Worm (Caenorhabditis elegans): ENCODE measurements around the gene aptf-4.

The aptf-4 gene

DNA sequence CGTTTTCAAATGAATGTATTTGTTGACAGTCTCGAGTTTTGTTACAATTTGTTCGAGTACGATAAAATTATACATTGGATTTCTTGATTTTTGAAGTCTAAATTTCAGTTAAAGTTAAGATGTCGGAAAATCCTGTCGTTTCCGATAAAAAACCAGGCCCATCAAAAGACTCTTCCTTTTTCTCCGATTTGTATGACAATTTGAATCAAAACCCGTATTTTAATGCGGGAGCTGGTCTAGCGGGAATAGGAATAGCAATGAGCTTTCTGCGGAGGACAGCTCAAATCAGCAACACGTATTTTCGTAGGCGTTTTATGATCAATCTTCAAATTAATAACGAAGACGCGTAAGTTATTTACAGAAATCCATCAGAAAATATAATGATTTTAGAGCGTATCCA, 19.8 kb upstream of the aptf-4 start, which contains the start of gene bcs-1:
Gene bcs-1, plus strand, starts transcription at position 109 of the 400 bp plus-strand sequence.
- TF ChIP-seq him-1 (tag; optimal IDR thresholded peaks at IDR 0.05): no peak
- TF ChIP-seq dao-5 (tag; optimal IDR thresholded peaks at IDR 0.05): no peak
- TF ChIP-seq W03F9.2 (tag; optimal IDR thresholded peaks at IDR 0.05): no peak

- no peak for TF ChIP-seq dao-5 (tag; optimal IDR thresholded peaks at IDR 0.05)
- no peak for TF ChIP-seq him-1 (tag; optimal IDR thresholded peaks at IDR 0.05)
- TF ChIP-seq W03F9.2 (tag; optimal IDR thresholded peaks at IDR 0.05): no peak
These were observed 17.7 kb upstream of the aptf-4 start, which contains the start of gene F54C9.7 for ce11 chrII:8573044-8573443. Gene F54C9.7, plus strand, starts transcription at chrII:8573344.

DNA sequence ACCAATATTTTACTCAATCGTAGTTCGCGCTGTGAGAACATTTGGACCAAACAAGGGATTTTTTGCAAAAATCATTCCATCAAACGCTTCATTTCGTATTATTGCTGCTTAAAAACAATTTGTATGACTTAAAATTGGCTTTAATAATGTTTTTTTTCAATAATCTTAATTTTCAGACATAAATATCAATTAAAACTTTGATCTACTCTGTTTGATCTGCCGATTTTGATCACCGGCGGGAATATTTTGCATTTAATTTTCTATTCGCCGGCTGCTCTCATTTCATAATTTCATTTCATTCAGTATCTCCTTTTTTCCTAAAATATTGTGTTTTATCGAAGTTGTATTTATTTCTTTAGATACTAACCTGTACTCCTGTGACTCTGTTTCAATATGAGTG, 15.6 kb upstream of the aptf-4 start, which contains the start of gene puf-5:
Gene puf-5, plus strand, starts transcription at position 358 of the 400 bp plus-strand sequence.
- TF ChIP-seq him-1 (tag; optimal IDR thresholded peaks at IDR 0.05) (no peak), W03F9.2 (tag; optimal IDR thresholded peaks at IDR 0.05) (no peak), dao-5 (tag; optimal IDR thresholded peaks at IDR 0.05) (no peak)

ce11 chrII:8577509-8578099, 13.2 kb upstream of the aptf-4 start, which contains the start of gene F54C9.9:
Gene F54C9.9, plus strand, starts transcription at chrII:8578049.
- TF ChIP-seq him-1 (tag; optimal IDR thresholded peaks at IDR 0.05) (no peak), W03F9.2 (tag; optimal IDR thresholded peaks at IDR 0.05) (no peak), dao-5 (tag; optimal IDR thresholded peaks at IDR 0.05) (no peak)

DNA sequence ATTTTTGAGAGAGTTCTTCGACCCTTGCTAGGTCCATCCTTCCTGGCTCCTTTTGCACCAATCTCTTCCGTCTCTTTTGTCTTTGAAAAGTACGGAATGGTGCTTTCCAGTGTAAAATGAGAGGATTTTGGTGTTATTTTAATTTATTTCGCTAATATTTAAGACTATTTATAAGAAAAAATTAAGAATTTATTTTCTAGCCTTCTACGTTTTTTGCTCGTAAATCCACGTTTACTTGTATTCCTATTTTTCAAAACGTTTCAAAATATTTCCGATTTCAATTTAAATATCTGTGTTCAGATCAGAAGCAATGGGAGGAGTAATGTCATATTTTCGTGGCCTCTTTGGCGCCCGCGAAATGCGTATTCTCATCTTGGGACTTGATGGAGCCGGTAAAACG, 9.1 kb upstream of the aptf-4 start, which contains the start of gene arl-1:
Gene arl-1, plus strand, starts transcription at position 301 of the 400 bp plus-strand sequence.
- TF ChIP-seq dao-5 (tag; optimal IDR thresholded peaks at IDR 0.05) (no peak), him-1 (tag; optimal IDR thresholded peaks at IDR 0.05) (no peak), W03F9.2 (tag; optimal IDR thresholded peaks at IDR 0.05) (no peak)

ce11 chrII:8583035-8583434, 7.7 kb upstream of the aptf-4 start:
- TF ChIP-seq him-1 (tag; optimal IDR thresholded peaks at IDR 0.05) (no peak), W03F9.2 (tag; optimal IDR thresholded peaks at IDR 0.05) (no peak), dao-5 (tag; optimal IDR thresholded peaks at IDR 0.05) (no peak)

ce11 chrII:8585036-8585627, 5.7 kb upstream of the aptf-4 start, which contains the start of gene F54C9.11:
Gene F54C9.11, minus strand, starts transcription at chrII:8585086.
- no peak for TF ChIP-seq dao-5 (tag; optimal IDR thresholded peaks at IDR 0.05)
- no peak for TF ChIP-seq W03F9.2 (tag; optimal IDR thresholded peaks at IDR 0.05)
- no peak for TF ChIP-seq him-1 (tag; optimal IDR thresholded peaks at IDR 0.05)

DNA sequence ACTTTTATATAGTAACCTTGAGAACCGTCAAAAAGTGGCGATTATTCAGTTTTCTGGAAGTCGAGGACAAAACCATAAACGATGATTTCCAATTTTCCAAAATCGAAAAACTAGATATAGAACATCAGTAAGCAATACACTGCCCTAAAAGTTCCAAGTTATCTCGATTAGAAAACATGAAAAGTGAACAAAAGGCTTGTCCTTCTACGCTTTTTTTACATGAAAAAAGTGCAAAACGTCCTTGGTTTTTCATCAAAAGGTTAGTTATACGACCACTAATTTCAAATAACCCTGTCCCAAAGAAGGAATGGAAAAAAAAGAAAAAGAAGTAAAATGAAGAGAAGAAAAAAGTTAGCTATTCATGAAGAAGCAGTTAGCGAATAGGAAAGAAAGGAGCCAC, 4.9 kb upstream of the aptf-4 start:
- TF ChIP-seq him-1 (tag; optimal IDR thresholded peaks at IDR 0.05) (no peak), W03F9.2 (tag; optimal IDR thresholded peaks at IDR 0.05) (no peak), dao-5 (tag; optimal IDR thresholded peaks at IDR 0.05) (no peak)

DNA sequence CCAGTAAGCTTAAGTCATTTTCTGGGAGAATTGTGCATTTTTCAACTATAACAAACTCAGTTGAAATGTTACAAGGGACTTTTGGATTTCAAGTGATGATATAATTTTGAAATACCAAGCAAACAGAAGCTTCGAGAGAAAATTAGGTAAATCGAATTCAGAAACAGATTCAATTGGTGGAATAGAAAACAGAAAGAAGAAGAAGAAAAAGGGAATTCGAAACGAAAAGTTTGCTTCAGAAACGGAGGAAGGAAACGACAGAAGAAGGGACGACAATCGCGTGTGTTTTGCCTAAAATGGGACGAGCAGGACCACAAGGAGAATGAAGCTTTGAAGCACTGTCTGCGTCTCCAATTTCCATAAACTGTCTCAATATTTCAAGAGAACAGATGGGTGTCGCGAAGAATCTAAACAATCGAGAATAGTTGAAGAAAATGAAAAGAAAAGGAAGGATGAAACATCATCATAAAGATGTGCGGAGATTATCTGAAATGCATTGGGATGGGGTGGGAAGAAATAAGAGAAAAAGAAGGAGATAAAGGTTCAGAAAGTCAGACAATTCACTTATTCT, 3.0 kb upstream of the aptf-4 start:
- no peak for TF ChIP-seq him-1 (tag; optimal IDR thresholded peaks at IDR 0.05)

DNA sequence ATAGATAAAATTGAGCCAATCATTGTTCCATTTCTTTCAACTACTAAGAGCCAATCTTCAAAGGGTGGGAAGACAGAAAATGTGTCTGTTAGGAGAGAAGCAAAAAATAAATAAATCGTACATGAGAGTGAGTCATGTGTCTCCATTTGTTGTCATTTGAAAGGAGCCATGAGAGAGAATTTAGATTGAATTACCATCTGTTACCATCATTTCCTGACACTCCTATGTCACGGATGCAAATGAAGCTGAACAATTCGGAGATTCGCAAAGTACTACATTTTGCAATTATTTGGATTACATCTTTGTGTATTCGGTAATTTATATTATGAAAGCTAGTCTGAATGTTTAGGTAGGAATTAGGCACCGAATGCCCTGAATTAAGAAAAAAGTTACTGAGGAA, 2.3 kb upstream of the aptf-4 start:
- no peak for TF ChIP-seq him-1 (tag; optimal IDR thresholded peaks at IDR 0.05)
- TF ChIP-seq W03F9.2 (tag; optimal IDR thresholded peaks at IDR 0.05): no peak
- no peak for TF ChIP-seq dao-5 (tag; optimal IDR thresholded peaks at IDR 0.05)

ce11 chrII:8589227-8589626, 1.6 kb upstream of the aptf-4 start:
- TF ChIP-seq him-1 (tag; optimal IDR thresholded peaks at IDR 0.05): no peak
- TF ChIP-seq W03F9.2 (tag; optimal IDR thresholded peaks at IDR 0.05): no peak
- TF ChIP-seq dao-5 (tag; optimal IDR thresholded peaks at IDR 0.05): no peak

ce11 chrII:8593840-8594625, 3.2 kb downstream of the aptf-4 start, which contains the start of gene aptf-3:
Gene aptf-3, plus strand, starts transcription at chrII:8594190.
- TF ChIP-seq dao-5 (tag; optimal IDR thresholded peaks at IDR 0.05) (no peak), W03F9.2 (tag; optimal IDR thresholded peaks at IDR 0.05) (no peak), him-1 (tag; optimal IDR thresholded peaks at IDR 0.05) (no peak)

ce11 chrII:8599214-8599613, 8.4 kb downstream of the aptf-4 start, which contains the start of gene F28C6.5:
Gene F28C6.5, plus strand, starts transcription at chrII:8599514.
- TF ChIP-seq dao-5 (tag; optimal IDR thresholded peaks at IDR 0.05) (no peak), him-1 (tag; optimal IDR thresholded peaks at IDR 0.05) (no peak), W03F9.2 (tag; optimal IDR thresholded peaks at IDR 0.05) (no peak)
